Fruit fly (Drosophila melanogaster): Measurements from ENCODE around the gene Glut1.

Glut1 gene

DNA sequence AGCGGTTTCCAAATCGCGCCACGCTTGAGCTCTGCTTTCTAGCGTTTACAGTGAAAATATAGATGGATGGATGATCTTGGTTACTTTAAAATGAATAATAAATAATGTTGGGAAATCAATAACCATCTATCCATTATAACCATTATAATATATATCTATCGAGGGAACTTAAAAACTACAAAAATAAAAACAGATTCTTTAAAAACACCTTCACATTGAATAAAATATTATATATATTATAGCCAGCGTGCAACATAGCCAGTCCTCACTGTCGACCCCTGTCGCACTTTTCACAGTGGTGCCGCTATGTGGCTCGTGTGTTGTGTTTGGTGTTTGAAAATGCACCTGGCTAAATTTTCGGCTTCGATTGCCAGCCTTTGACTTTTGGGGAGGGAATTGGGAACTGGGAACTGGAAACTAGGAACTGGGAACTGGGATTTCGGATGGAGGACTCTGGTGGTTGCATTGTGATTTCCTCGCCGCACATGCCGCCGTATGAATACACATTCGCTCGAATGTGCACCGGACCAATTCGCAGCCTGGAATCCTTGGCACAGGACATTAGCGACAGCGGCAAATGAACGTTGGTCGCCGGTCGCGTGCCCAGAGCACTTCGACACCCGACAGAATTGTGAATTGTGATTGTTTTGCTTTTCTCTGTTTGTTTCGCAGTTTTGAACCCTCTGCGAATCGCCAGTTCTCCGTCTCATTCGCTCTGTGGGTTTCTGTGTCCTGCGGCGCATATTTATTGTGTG, 8.7 kb upstream of the Glut1 start (continued):
- no peak for TF ChIP-seq CG7368 (GFP tag; optimal IDR thresholded peaks at IDR 0.05)

DNA sequence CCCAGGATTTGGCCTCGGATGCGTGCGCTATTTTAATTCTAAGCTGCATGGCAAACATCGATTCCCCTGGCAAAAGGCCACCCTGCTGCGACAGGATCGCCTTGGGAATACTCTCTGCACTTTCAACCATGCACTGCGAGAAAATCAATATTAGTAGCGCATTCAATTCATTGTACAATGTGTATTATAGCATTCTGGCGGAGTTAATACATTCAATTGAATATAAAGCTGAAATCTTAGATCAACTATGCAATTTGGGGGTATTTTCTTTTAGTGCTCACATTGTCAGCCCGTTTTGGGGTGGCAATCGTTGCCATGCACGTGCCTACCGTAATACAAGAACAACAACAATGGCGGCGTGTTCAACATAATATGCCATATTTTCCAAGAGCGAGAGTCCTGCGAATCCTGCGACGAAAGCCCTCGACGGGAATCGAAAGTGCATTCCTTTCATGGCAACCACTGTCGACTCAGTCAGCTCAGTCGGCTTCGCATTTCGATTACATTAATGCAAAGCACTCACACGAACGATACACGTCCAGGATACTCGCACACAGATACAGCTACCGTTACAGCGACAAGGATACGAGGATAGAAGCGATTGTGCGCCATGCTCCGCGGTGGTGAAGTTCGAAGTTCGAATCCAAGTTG, 6.1 kb upstream of the Glut1 start:
- TF ChIP-seq acj6 (GFP tag; optimal IDR thresholded peaks at IDR 0.05) (peak; percentile 47), fkh (GFP tag; optimal IDR thresholded peaks at IDR 0.05) (no peak), pdm3 (GFP tag; optimal IDR thresholded peaks at IDR 0.05) (peak; percentile 41), Ets96B (tag; optimal IDR thresholded peaks at IDR 0.05) (peak; percentile 38), CG6163 (GFP tag; IDR thresholded peaks at IDR 0.05) (peak; percentile 69; the same call in 1 of the 3 replicates), CG32006 (GFP tag; optimal IDR thresholded peaks at IDR 0.05) (no peak), CG6276 (GFP tag; optimal IDR thresholded peaks at IDR 0.05) (no peak), Eip75B (GFP tag; optimal IDR thresholded peaks at IDR 0.05) (peak; percentile 33), CG9139 (GFP tag; optimal IDR thresholded peaks at IDR 0.05) (no peak), Lpt (GFP tag; optimal IDR thresholded peaks at IDR 0.05) (no peak), Ets21C (GFP tag; optimal IDR thresholded peaks at IDR 0.05) (peak; percentile 29), Gug (GFP tag; IDR thresholded peaks at IDR 0.05) (no peak), vri (GFP tag; optimal IDR thresholded peaks at IDR 0.05) (peak; percentile 52), CG6808 (GFP tag; optimal IDR thresholded peaks at IDR 0.05) (peak; percentile 20), CG4318 (GFP tag; optimal IDR thresholded peaks at IDR 0.05) (no peak), ss (GFP tag; optimal IDR thresholded peaks at IDR 0.05) (peak in 1 of 2 experiments; percentile 58), CG16779 (tag; optimal IDR thresholded peaks at IDR 0.05) (peak; percentile 5), CG8319 (GFP tag; optimal IDR thresholded peaks at IDR 0.05) (peak; percentile 38), Hr39 (GFP tag; optimal IDR thresholded peaks at IDR 0.05) (peak; percentile 62), topi (GFP tag; optimal IDR thresholded peaks at IDR 0.05) (peak; percentile 53), esn (GFP tag; optimal IDR thresholded peaks at IDR 0.05) (peak; percentile 57), Sox14 (GFP tag; optimal IDR thresholded peaks at IDR 0.05) (peak; percentile 20), Sox15 (GFP tag; optimal IDR thresholded peaks at IDR 0.05) (no peak), CG8632 (GFP tag; optimal IDR thresholded peaks at IDR 0.05) (peak; percentile 26), Eip78C (GFP tag) (peak; percentile 78), fd85E (GFP tag; optimal IDR thresholded peaks at IDR 0.05) (no peak), CG31627 (GFP tag; optimal IDR thresholded peaks at IDR 0.05) (peak; percentile 52), CG11762 (GFP tag; optimal IDR thresholded peaks at IDR 0.05; ENCODE audit: insufficient read depth) (no peak), spab (GFP tag; optimal IDR thresholded peaks at IDR 0.05) (peak; percentile 2), dac (GFP tag; optimal IDR thresholded peaks at IDR 0.05) (no peak), CG10669 (GFP tag; optimal IDR thresholded peaks at IDR 0.05) (peak; percentile 54), CG6792 (GFP tag; optimal IDR thresholded peaks at IDR 0.05) (peak; percentile 40), OdsH (GFP tag; optimal IDR thresholded peaks at IDR 0.05) (peak; percentile 21), Blimp-1 (GFP tag; optimal IDR thresholded peaks at IDR 0.05) (no peak), CG34406 (GFP tag; optimal IDR thresholded peaks at IDR 0.05) (peak; percentile 21), dsx (GFP tag; optimal IDR thresholded peaks at IDR 0.05; ENCODE audit: poor library complexity, severe bottlenecking) (peak; percentile 2), CG6854 (GFP tag; optimal IDR thresholded peaks at IDR 0.05) (no peak), lz (GFP tag; optimal IDR thresholded peaks at IDR 0.05) (peak; percentile 50), CG11902 (GFP tag; optimal IDR thresholded peaks at IDR 0.05) (peak; percentile 9), Hr4 (GFP tag; optimal IDR thresholded peaks at IDR 0.05) (no peak), CG1621 (tag; optimal IDR thresholded peaks at IDR 0.05) (peak; percentile 8), fd59A (GFP tag; optimal IDR thresholded peaks at IDR 0.05) (peak; percentile 5), Hr38 (GFP tag; optimal IDR thresholded peaks at IDR 0.05) (no peak), Smox (GFP tag; optimal IDR thresholded peaks at IDR 0.05) (peak; percentile 53), CG8119 (GFP tag; IDR thresholded peaks at IDR 0.05) (no peak), svp (GFP tag) (peak; percentile 65), CG3919 (GFP tag; optimal IDR thresholded peaks at IDR 0.05) (peak; percentile 56)

Measured in whole organism, prepupa.